Fruit fly (Drosophila melanogaster) whole organism, embryonic: ENCODE data around the gene Eip63F-1.

ENCODE experiments used
- CG10267 ChIP-seq: fragments of 200-800 bp; sonication (Bioruptor generic); optimal IDR thresholded peaks from 2 replicates; lab custom pipeline; 2018; ENCODE audit warnings: missing biosample characterization, mild to moderate bottlenecking, missing genetic modification characterization, moderate library complexity
- CG10366 ChIP-seq: fragments of 200-800 bp; sonication (Bioruptor generic); IDR thresholded peaks from 2 replicates; pipeline ENCODE4 v1.3.6; 2022; ENCODE audit warnings: missing biosample characterization, missing genetic modification characterization
- CG10565 ChIP-seq: fragments of 200-800 bp; sonication (Bioruptor generic); optimal IDR thresholded peaks from 3 replicates; lab custom pipeline; 2016; ENCODE audit warnings: missing biosample characterization, mild to moderate bottlenecking, missing genetic modification characterization
- CG11456 ChIP-seq: fragments of 200-800 bp; sonication (Bioruptor generic); IDR thresholded peaks from 3 replicates; pipeline ENCODE4 v1.3.6; 2022; ENCODE audit warnings: missing biosample characterization, missing genetic modification characterization
- CG12744 ChIP-seq: fragments of 200-800 bp; sonication (Bioruptor generic); optimal IDR thresholded peaks from 2 replicates; lab custom pipeline; 2016; ENCODE audit warnings: missing biosample characterization, missing genetic modification characterization
- CG13296 ChIP-seq: fragments of 200-800 bp; sonication (Bioruptor generic); optimal IDR thresholded peaks from 3 replicates; lab custom pipeline; 2018; ENCODE audit warnings: missing biosample characterization, mild to moderate bottlenecking, missing genetic modification characterization
- CG13775 ChIP-seq: fragments of 200-800 bp; sonication (Bioruptor generic); optimal IDR thresholded peaks from 3 replicates; lab custom pipeline; 2017; ENCODE audit warnings: missing biosample characterization, mild to moderate bottlenecking, missing genetic modification characterization
- CG15696 ChIP-seq: fragments of 200-800 bp; sonication (Bioruptor generic); optimal IDR thresholded peaks from 2 replicates; lab custom pipeline; 2019; ENCODE audit warnings: missing biosample characterization, mild to moderate bottlenecking, missing genetic modification characterization, moderate library complexity
- CG18011 ChIP-seq: fragments of 200-800 bp; sonication (Bioruptor generic); optimal IDR thresholded peaks from 2 replicates; lab custom pipeline; 2017; ENCODE audit warnings: missing biosample characterization, missing genetic modification characterization, mild to moderate bottlenecking, moderate library complexity, missing genotype
- CG2116 ChIP-seq: fragments of 200-800 bp; sonication (Bioruptor generic); optimal IDR thresholded peaks from 3 replicates; lab custom pipeline; 2018; ENCODE audit warnings: missing biosample characterization, mild to moderate bottlenecking, missing genetic modification characterization
- CG2889 ChIP-seq: fragments of 200-800 bp; sonication (Bioruptor generic); IDR thresholded peaks from 3 replicates; pipeline ENCODE4 v1.3.6; 2022; ENCODE audit warnings: missing biosample characterization, missing genetic modification characterization
- CG3838 ChIP-seq: fragments of 200-800 bp; sonication (Bioruptor generic); optimal IDR thresholded peaks from 3 replicates; lab custom pipeline; 2016; ENCODE audit warnings: missing biosample characterization, missing genetic modification characterization
- CG4360 ChIP-seq: fragments of 200-800 bp; sonication (Bioruptor generic); IDR thresholded peaks from 2 replicates; pipeline ENCODE4 v1.3.6; 2022; ENCODE audit warnings: missing biosample characterization, missing genetic modification characterization
- CG4820 ChIP-seq: fragments of 200-800 bp; sonication (Bioruptor generic); optimal IDR thresholded peaks from 3 replicates; lab custom pipeline; 2016; ENCODE audit warnings: missing biosample characterization, missing genetic modification characterization
- CG6175 ChIP-seq: fragments of 200-800 bp; sonication (Bioruptor generic); IDR thresholded peaks from 3 replicates; pipeline ENCODE4 v1.3.6; 2022; ENCODE audit warnings: missing biosample characterization, missing genetic modification characterization
- CG6689 ChIP-seq: fragments of 200-800 bp; sonication (Bioruptor generic); IDR thresholded peaks from 2 replicates; pipeline ENCODE4 v1.3.6; 2022; ENCODE audit warnings: missing biosample characterization, missing genetic modification characterization
- CG7786 ChIP-seq: fragments of 200-800 bp; sonication (Bioruptor generic); optimal IDR thresholded peaks from 2 replicates; lab custom pipeline; 2016; ENCODE audit warnings: missing biosample characterization, missing genetic modification characterization
- CG8944 ChIP-seq: fragments of 200-800 bp; sonication (Bioruptor generic); optimal IDR thresholded peaks from 3 replicates; lab custom pipeline; 2016; ENCODE audit warnings: missing biosample characterization, missing genetic modification characterization
- CG9817 ChIP-seq: fragments of 200-800 bp; sonication (Bioruptor generic); optimal IDR thresholded peaks from 2 replicates; lab custom pipeline; 2018; ENCODE audit warnings: missing biosample characterization, mild to moderate bottlenecking, missing genetic modification characterization, moderate library complexity
- CG9876 ChIP-seq: fragments of 200-800 bp; sonication (Bioruptor generic); optimal IDR thresholded peaks from 2 replicates; lab custom pipeline; 2016; ENCODE audit warnings: missing biosample characterization, missing genetic modification characterization
- HHEX ChIP-seq: fragments of 200-800 bp; sonication (Bioruptor generic); optimal IDR thresholded peaks from 3 replicates; lab custom pipeline; 2017; ENCODE audit warnings: missing biosample characterization, mild to moderate bottlenecking, missing genetic modification characterization, missing genetic modification reagents
- Hey ChIP-seq: fragments of 200-800 bp; sonication (Bioruptor generic); optimal IDR thresholded peaks from 3 replicates; lab custom pipeline; 2018; ENCODE audit warnings: missing biosample characterization, mild to moderate bottlenecking, missing genetic modification characterization
- Hmx ChIP-seq: fragments of 200-800 bp; sonication (Bioruptor generic); optimal IDR thresholded peaks from 2 replicates; lab custom pipeline; 2016; ENCODE audit warnings: missing biosample characterization, missing genetic modification characterization
- Kr ChIP-seq: fragments of 200-800 bp; sonication (Bioruptor generic); optimal IDR thresholded peaks from 2 replicates; lab custom pipeline; 2017; ENCODE audit warnings: missing biosample characterization, mild to moderate bottlenecking, missing genetic modification characterization
- MESR4 ChIP-seq: fragments of 200-800 bp; sonication (Bioruptor generic); optimal IDR thresholded peaks from 2 replicates; lab custom pipeline; 2018; ENCODE audit warnings: missing biosample characterization, mild to moderate bottlenecking, missing genetic modification characterization, moderate library complexity
- Max ChIP-seq: fragments of 200-800 bp; sonication (Bioruptor generic); optimal IDR thresholded peaks from 2 replicates; lab custom pipeline; 2016; ENCODE audit warnings: missing biosample characterization, mild to moderate bottlenecking, missing genetic modification characterization
- Meics ChIP-seq: fragments of 200-800 bp; sonication (Bioruptor generic); optimal IDR thresholded peaks from 2 replicates; lab custom pipeline; 2017; ENCODE audit warnings: missing biosample characterization, mild to moderate bottlenecking, missing genetic modification characterization
- Sry-β ChIP-seq: fragments of 200-800 bp; sonication (Bioruptor generic); optimal IDR thresholded peaks from 2 replicates; lab custom pipeline; 2018; ENCODE audit warnings: missing biosample characterization, mild to moderate bottlenecking, missing genetic modification characterization, moderate library complexity
- ab ChIP-seq: fragments of 200-800 bp; sonication (Bioruptor generic); optimal IDR thresholded peaks from 2 replicates; lab custom pipeline; 2016; ENCODE audit warnings: missing biosample characterization, missing genetic modification characterization
- ac ChIP-seq: fragments of 200-800 bp; sonication (Bioruptor generic); optimal IDR thresholded peaks from 3 replicates; lab custom pipeline; 2017; ENCODE audit warnings: missing biosample characterization, mild to moderate bottlenecking, missing genetic modification characterization
- ara ChIP-seq: fragments of 200-800 bp; sonication (Bioruptor generic); IDR thresholded peaks from 2 replicates; pipeline ENCODE4 v1.3.6; 2022; ENCODE audit warnings: missing biosample characterization, missing genetic modification characterization
- az2 ChIP-seq: fragments of 200-800 bp; sonication (Bioruptor generic); optimal IDR thresholded peaks from 3 replicates; lab custom pipeline; 2016; ENCODE audit warnings: missing biosample characterization, missing genetic modification characterization
- cad ChIP-seq: fragments of >200 bp; optimal IDR thresholded peaks from 2 replicates; lab custom pipeline; 2017; ENCODE audit warnings: missing biosample characterization, missing genetic modification characterization
- cato ChIP-seq: fragments of 200-800 bp; sonication (Bioruptor generic); optimal IDR thresholded peaks from 2 replicates; lab custom pipeline; 2016; ENCODE audit warnings: missing biosample characterization, missing genetic modification characterization, borderline replicate concordance
- crc ChIP-seq: fragments of 200-800 bp; sonication (Bioruptor generic); optimal IDR thresholded peaks from 2 replicates; lab custom pipeline; 2016; ENCODE audit warnings: missing biosample characterization, missing genetic modification characterization
- cwo ChIP-seq: fragments of 200-800 bp; sonication (Bioruptor generic); optimal IDR thresholded peaks from 3 replicates; lab custom pipeline; 2017; ENCODE audit warnings: missing biosample characterization, missing genetic modification characterization, mild to moderate bottlenecking, moderate library complexity, missing genetic modification reagents
- en ChIP-seq: fragments of 200-800 bp; sonication (Bioruptor generic); optimal IDR thresholded peaks from 2 replicates; lab custom pipeline; 2016; ENCODE audit warnings: missing biosample characterization, missing genetic modification characterization
- gem ChIP-seq: fragments of 200-800 bp; sonication (Bioruptor generic); optimal IDR thresholded peaks from 2 replicates; lab custom pipeline; 2019; ENCODE audit warnings: missing biosample characterization, mild to moderate bottlenecking, missing genetic modification characterization, moderate library complexity
- jumu ChIP-seq: fragments of 200-800 bp; sonication (Bioruptor generic); optimal IDR thresholded peaks from 3 replicates; lab custom pipeline; 2016; ENCODE audit warnings: missing biosample characterization, missing genetic modification characterization
- luna ChIP-seq: fragments of 200-800 bp; sonication (Bioruptor generic); optimal IDR thresholded peaks from 2 replicates; lab custom pipeline; 2016; ENCODE audit warnings: missing biosample characterization, missing genetic modification characterization
- otp ChIP-seq: fragments of 200-800 bp; sonication (Bioruptor generic); IDR thresholded peaks from 3 replicates; pipeline ENCODE4, ENCODE4 v1.3.6; 2022; ENCODE audit warnings: missing biosample characterization, missing genetic modification characterization
- pb ChIP-seq: fragments of 200-800 bp; sonication (Bioruptor generic); optimal IDR thresholded peaks from 3 replicates; lab custom pipeline; 2016; ENCODE audit warnings: missing biosample characterization, missing genetic modification characterization
- pfk ChIP-seq: fragments of 200-800 bp; sonication (Bioruptor generic); optimal IDR thresholded peaks from 2 replicates; lab custom pipeline; 2018; ENCODE audit warnings: missing biosample characterization, mild to moderate bottlenecking, missing genetic modification characterization, moderate library complexity
- stwl ChIP-seq: fragments of 200-800 bp; sonication (Bioruptor generic); optimal IDR thresholded peaks from 3 replicates; lab custom pipeline; 2018; ENCODE audit warnings: missing biosample characterization, mild to moderate bottlenecking, missing genetic modification characterization, moderate library complexity
- sug ChIP-seq: fragments of 200-800 bp; optimal IDR thresholded peaks from 2 replicates; lab custom pipeline; 2019; ENCODE audit warnings: missing biosample characterization, mild to moderate bottlenecking, missing genetic modification characterization, moderate library complexity
- tgo ChIP-seq: fragments of 200-800 bp; sonication (Bioruptor generic); IDR thresholded peaks from 3 replicates; pipeline ENCODE4 v1.3.6; 2022; ENCODE audit warnings: missing biosample characterization, missing genetic modification characterization
- toy ChIP-seq: fragments of 200-800 bp; sonication (Bioruptor generic); IDR thresholded peaks from 2 replicates; pipeline ENCODE4 v1.3.6; 2022; ENCODE audit warnings: missing biosample characterization, missing genetic modification characterization
- trh ChIP-seq: fragments of 200-800 bp; sonication (Bioruptor generic); optimal IDR thresholded peaks from 2 replicates; lab custom pipeline; 2016; ENCODE audit warnings: missing biosample characterization, missing genetic modification characterization
- usp ChIP-seq: fragments of >200 bp; optimal IDR thresholded peaks from 2 replicates; lab custom pipeline; 2017; ENCODE audit warnings: missing biosample characterization, missing genetic modification characterization
- vvl ChIP-seq: fragments of 200-800 bp; sonication (Bioruptor generic); IDR thresholded peaks from 2 replicates; pipeline ENCODE4 v1.3.6; 2022; ENCODE audit warnings: missing biosample characterization, missing genetic modification characterization
- yki ChIP-seq: fragments of >200 bp; optimal IDR thresholded peaks from 3 replicates; lab custom pipeline; 2018

Gene Eip63F-1

DNA sequence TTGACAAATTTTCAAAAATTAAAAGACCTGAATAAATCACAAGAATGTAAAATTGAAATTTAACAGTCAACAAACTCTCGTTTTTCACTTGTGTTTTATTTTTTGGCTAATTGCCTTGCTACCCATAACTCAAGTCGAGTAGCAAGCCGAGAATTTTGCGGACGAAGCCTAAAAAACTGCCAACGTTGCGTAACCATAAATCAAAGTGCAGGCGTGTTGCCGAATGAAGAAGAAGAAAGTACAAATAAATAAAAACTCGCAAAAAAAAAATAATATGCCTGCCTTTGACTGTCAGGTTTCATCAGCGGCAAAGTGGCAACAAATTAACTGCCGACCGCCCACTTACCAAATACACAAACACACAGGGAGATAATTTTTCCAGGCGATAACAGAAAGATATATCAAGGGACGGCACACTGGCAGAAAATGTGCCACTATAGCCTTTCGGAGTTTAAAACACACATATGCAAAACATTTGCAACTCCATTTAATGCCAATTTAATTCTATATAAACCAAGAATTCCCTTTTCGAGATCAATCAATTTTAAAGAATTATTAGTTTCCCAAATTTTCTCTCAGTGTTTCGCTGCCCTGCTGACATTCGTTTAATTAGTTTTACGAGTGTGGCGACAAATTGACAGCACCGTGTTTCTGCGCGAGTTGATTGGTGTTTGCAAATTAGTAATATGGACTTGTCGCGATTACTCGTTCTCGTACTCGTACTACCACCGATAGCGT, 7.0 kb downstream of the Eip63F-1 start (continued):
- peak; percentile 45 for TF ChIP-seq CG2116
- TF ChIP-seq ara (GFP tag; lab: Robert Waterston, UW): peak; percentile 62; the same call in 1 of the 2 replicates
- peak; percentile 50 for TF ChIP-seq CG3838 (GFP tag; lab: Kevin White, UChicago)
- peak; percentile 82 for TF ChIP-seq crc
- TF ChIP-seq CG6175 (GFP tag; lab: Robert Waterston, UW): peak; percentile 86
- peak; percentile 81 for TF ChIP-seq CG9876 (GFP tag; lab: Kevin White, UChicago)
- TF ChIP-seq CG6689 (GFP tag; lab: Robert Waterston, UW): peak; percentile 75
- peak; percentile 78 for TF ChIP-seq toy (GFP tag; lab: Robert Waterston, UW)
- peak; percentile 81 for TF ChIP-seq CG13775 (GFP tag; lab: Kevin White, UChicago)
- peak; percentile 78 for TF ChIP-seq ab (GFP tag; lab: Kevin White, UChicago)
- TF ChIP-seq Max (GFP tag; lab: Kevin White, UChicago): peak; percentile 78
- TF ChIP-seq Hmx (GFP tag; lab: Kevin White, UChicago): peak; percentile 57
- peak; percentile 43 for TF ChIP-seq CG10267 (tag; lab: Kevin White, UChicago)
- TF ChIP-seq trh (GFP tag; lab: Kevin White, UChicago): peak; percentile 45
- no peak for TF ChIP-seq ac (GFP tag; lab: Kevin White, UChicago)
- TF ChIP-seq pfk (GFP tag; lab: Kevin White, UChicago): no peak
- peak; percentile 78 for TF ChIP-seq Hey
- peak; percentile 9 for TF ChIP-seq MESR4 (GFP tag; lab: Kevin White, UChicago)
- TF ChIP-seq cwo: peak; percentile 89
- TF ChIP-seq cad: no peak
- TF ChIP-seq cato (GFP tag; lab: Kevin White, UChicago): peak; percentile 42
- peak; percentile 77 for TF ChIP-seq CG12744
- TF ChIP-seq CG9817: peak; percentile 90
- TF ChIP-seq tgo: peak; percentile 87
- peak; percentile 86 for TF ChIP-seq sug (tag; lab: Kevin White, UChicago)
- peak; percentile 87 for TF ChIP-seq gem (tag; lab: Kevin White, UChicago)
- peak; percentile 77 for TF ChIP-seq jumu (GFP tag; lab: Kevin White, UChicago)
- peak; percentile 72 for TF ChIP-seq CG4820 (GFP tag; lab: Kevin White, UChicago)
- TF ChIP-seq yki (lab: Kevin White, UChicago): no peak
- TF ChIP-seq en (GFP tag; lab: Kevin White, UChicago): peak; percentile 41
- TF ChIP-seq CG7786 (GFP tag; lab: Kevin White, UChicago): peak; percentile 93
- no peak for TF ChIP-seq CG10565 (GFP tag; lab: Kevin White, UChicago)
- TF ChIP-seq CG18011 (GFP tag; lab: Kevin White, UChicago): peak; percentile 69
- peak; percentile 93 for TF ChIP-seq Meics
- peak; percentile 83 for TF ChIP-seq az2 (GFP tag; lab: Kevin White, UChicago)
- TF ChIP-seq Sry-β (GFP tag; lab: Kevin White, UChicago): no peak
- TF ChIP-seq Kr (GFP tag; lab: Kevin White, UChicago): no peak
- peak; percentile 89 for TF ChIP-seq CG2889 (GFP tag; lab: Robert Waterston, UW)
- TF ChIP-seq HHEX (GFP tag; lab: Kevin White, UChicago): peak; percentile 87
- TF ChIP-seq CG10366 (GFP tag; lab: Robert Waterston, UW): peak; percentile 90
- peak; percentile 77; the same call in 2 of the 3 replicates for TF ChIP-seq otp (GFP tag; lab: Robert Waterston, UW)
- no peak for TF ChIP-seq usp (GFP tag; lab: Kevin White, UChicago)
- peak; percentile 90 for TF ChIP-seq CG11456 (GFP tag; lab: Robert Waterston, UW)
- peak; percentile 41 for TF ChIP-seq pb
- peak; percentile 50 for TF ChIP-seq CG15696
- TF ChIP-seq luna (GFP tag; lab: Kevin White, UChicago): peak; percentile 59
- peak; percentile 91 for TF ChIP-seq vvl (GFP tag; lab: Robert Waterston, UW)
- TF ChIP-seq CG13296 (GFP tag; lab: Kevin White, UChicago): peak; percentile 89
- no peak for TF ChIP-seq stwl (tag; lab: Kevin White, UChicago)
- TF ChIP-seq CG4360 (GFP tag; lab: Robert Waterston, UW): no peak
- TF ChIP-seq CG8944 (GFP tag; lab: Kevin White, UChicago): peak; percentile 86
